Fruit fly (Drosophila melanogaster) whole organism, wandering third instar larva: ENCODE data around the gene CG9682.

ENCODE experiments used
- Abd-B ChIP-seq: fragments of >200 bp; optimal IDR thresholded peaks from 2 replicates; lab custom pipeline; 2017; ENCODE audit warnings: missing biosample characterization, missing genetic modification characterization
- CG32264 ChIP-seq: fragments of 200-800 bp; sonication (Bioruptor generic); optimal IDR thresholded peaks from 2 replicates; lab custom pipeline; 2016; ENCODE audit warnings: missing biosample characterization, missing genetic modification characterization
- CG9705 ChIP-seq: fragments of 200-800 bp; sonication (Bioruptor generic); optimal IDR thresholded peaks from 2 replicates; lab custom pipeline; 2018; ENCODE audit warnings: missing biosample characterization, mild to moderate bottlenecking, missing genetic modification characterization
- CrebA ChIP-seq: fragments of 200-800 bp; sonication (Bioruptor generic); optimal IDR thresholded peaks from 2 replicates; lab custom pipeline; 2016; ENCODE audit warnings: missing biosample characterization, mild to moderate bottlenecking, missing genetic modification characterization, borderline replicate concordance
- Dfd ChIP-seq: fragments of >200 bp; optimal IDR thresholded peaks from 2 replicates; lab custom pipeline; 2017; ENCODE audit warnings: missing biosample characterization, missing genetic modification characterization
- Dif ChIP-seq: fragments of 200-275, 200-300 bp; sonication (Bioruptor generic); optimal IDR thresholded peaks from 2 replicates; lab custom pipeline; 2018; ENCODE audit warnings: missing biosample characterization, missing genetic modification characterization; ENCODE audit not compliant: partially characterized antibody
- GATAd ChIP-seq: sonication (Bioruptor generic); optimal IDR thresholded peaks from 2 replicates; lab custom pipeline; 2016; ENCODE audit warnings: missing biosample characterization, missing genetic modification characterization
- HLH106 ChIP-seq: fragments of 200-800 bp; optimal IDR thresholded peaks from 3 replicates; lab custom pipeline; 2019; ENCODE audit warnings: missing biosample characterization, mild to moderate bottlenecking, missing genetic modification characterization, moderate library complexity
- Hnf4 ChIP-seq: fragments of 200-800 bp; sonication (Bioruptor generic); optimal IDR thresholded peaks from 2 replicates; lab custom pipeline; 2016; ENCODE audit warnings: missing biosample characterization, mild to moderate bottlenecking, missing genetic modification characterization
- Hr78 ChIP-seq: fragments of >200 bp; optimal IDR thresholded peaks from 2 replicates; lab custom pipeline; 2017; ENCODE audit warnings: missing biosample characterization, missing genetic modification characterization
- Hr83 ChIP-seq: fragments of 200-300 bp; sonication (Bioruptor generic); optimal IDR thresholded peaks from 2 replicates; lab custom pipeline; 2016; ENCODE audit warnings: missing biosample characterization, mild to moderate bottlenecking, missing genetic modification characterization, moderate library complexity; ENCODE audit not compliant: poor library complexity, severe bottlenecking
- Jra ChIP-seq: sonication (Bioruptor generic); optimal IDR thresholded peaks from 2 replicates; lab custom pipeline; 2016; ENCODE audit warnings: missing biosample characterization, missing genetic modification characterization
- Mio ChIP-seq: sonication (Bioruptor generic); optimal IDR thresholded peaks from 2 replicates; lab custom pipeline; 2016; ENCODE audit warnings: missing biosample characterization, missing genetic modification characterization
- Myc ChIP-seq: fragments of >200 bp; optimal IDR thresholded peaks from 2 replicates; lab custom pipeline; 2017
- N ChIP-seq: fragments of >200 bp; optimal IDR thresholded peaks from 2 replicates; lab custom pipeline; 2018; ENCODE audit warnings: missing biosample characterization, missing external identifiers, missing genetic modification characterization
- OdsH ChIP-seq: fragments of 200-800 bp; sonication (Bioruptor generic); optimal IDR thresholded peaks from 2 replicates; lab custom pipeline; 2016; ENCODE audit warnings: missing biosample characterization, mild to moderate bottlenecking, missing genetic modification characterization
- Rel ChIP-seq, 2 experiments: fragments of 200-800 bp; sonication (Bioruptor generic) in 1 of 2; optimal IDR thresholded peaks; 2 replicates in 1 of 2; 3 replicates in 1 of 2; lab custom pipeline; 2016 to 2019; ENCODE audit warnings: mild to moderate bottlenecking in 2 of 2, missing biosample characterization in 2 of 2, missing genetic modification characterization in 2 of 2, moderate library complexity in 1 of 2
- Sp1 ChIP-seq: fragments of 200-800 bp; sonication (Bioruptor generic); optimal IDR thresholded peaks from 3 replicates; lab custom pipeline; 2019; ENCODE audit warnings: missing biosample characterization, mild to moderate bottlenecking, missing genetic modification characterization, moderate library complexity
- Vsx2 ChIP-seq: fragments of 200-300, 225-300 bp; sonication (Bioruptor generic); optimal IDR thresholded peaks from 2 replicates; lab custom pipeline; 2018; ENCODE audit warnings: missing biosample characterization, missing genetic modification characterization; ENCODE audit not compliant: partially characterized antibody
- br ChIP-seq: fragments of 200-800 bp; sonication (Bioruptor generic); optimal IDR thresholded peaks from 2 replicates; lab custom pipeline; 2016; ENCODE audit warnings: missing biosample characterization, missing genetic modification characterization
- brk ChIP-seq: fragments of 200-800 bp; sonication (Bioruptor generic); optimal IDR thresholded peaks from 2 replicates; lab custom pipeline; 2016; ENCODE audit warnings: missing biosample characterization, mild to moderate bottlenecking, missing genetic modification characterization
- dl ChIP-seq, 2 experiments: fragments of 175-275, 200-275 bp in 1 of 2; fragments of 200-275 bp in 1 of 2; sonication (Bioruptor generic); optimal IDR thresholded peaks; lab custom pipeline; 2018; ENCODE audit warnings: mild to moderate bottlenecking in 2 of 2, missing biosample characterization in 2 of 2, missing genetic modification characterization in 2 of 2, moderate library complexity in 2 of 2; ENCODE audit not compliant: partially characterized antibody in 2 of 2, insufficient read depth in 1 of 2
- dmrt93B ChIP-seq: fragments of 200-800 bp; sonication (Bioruptor generic); optimal IDR thresholded peaks from 2 replicates; lab custom pipeline; 2018; ENCODE audit warnings: missing biosample characterization, mild to moderate bottlenecking, missing genetic modification characterization
- dsf ChIP-seq: sonication (Bioruptor generic); optimal IDR thresholded peaks from 2 replicates; lab custom pipeline; 2016; ENCODE audit warnings: missing biosample characterization, missing genetic modification characterization, borderline replicate concordance
- ey ChIP-seq: fragments of 200-800 bp; sonication (Bioruptor generic); optimal IDR thresholded peaks from 2 replicates; lab custom pipeline; 2016; ENCODE audit warnings: missing biosample characterization, missing genetic modification characterization
- foxo ChIP-seq, 2 experiments: fragments of 200-800 bp; sonication (Bioruptor generic); optimal IDR thresholded peaks; 2 replicates in 1 of 2; 3 replicates in 1 of 2; lab custom pipeline; 2016 to 2017; ENCODE audit warnings: missing biosample characterization in 2 of 2, missing genetic modification characterization in 2 of 2
- fru ChIP-seq: fragments of 200-800 bp; sonication (Bioruptor generic); optimal IDR thresholded peaks from 3 replicates; lab custom pipeline; 2016; ENCODE audit warnings: missing biosample characterization, mild to moderate bottlenecking, missing genetic modification characterization
- h ChIP-seq: fragments of 200-800 bp; sonication (Bioruptor generic); optimal IDR thresholded peaks from 3 replicates; lab custom pipeline; 2016; ENCODE audit warnings: missing biosample characterization, mild to moderate bottlenecking, missing genetic modification characterization
- jim ChIP-seq: fragments of 175-275, 200-325 bp; sonication (Bioruptor generic); optimal IDR thresholded peaks from 2 replicates; lab custom pipeline; 2016; ENCODE audit warnings: missing biosample characterization, mild to moderate bottlenecking, missing genetic modification characterization
- lola ChIP-seq: fragments of >200 bp; optimal IDR thresholded peaks from 2 replicates; lab custom pipeline; 2017; ENCODE audit warnings: missing biosample characterization, missing genetic modification characterization
- pan ChIP-seq: fragments of >200 bp; optimal IDR thresholded peaks from 2 replicates; lab custom pipeline; 2017
- psq ChIP-seq: fragments of 200-800 bp; sonication (Bioruptor generic); optimal IDR thresholded peaks from 3 replicates; lab custom pipeline; 2017; ENCODE audit warnings: missing biosample characterization, mild to moderate bottlenecking, missing genetic modification characterization, moderate library complexity
- rgr ChIP-seq: fragments of 200-800 bp; sonication (Bioruptor generic); optimal IDR thresholded peaks from 3 replicates; lab custom pipeline; 2016; ENCODE audit warnings: missing biosample characterization, mild to moderate bottlenecking, missing genetic modification characterization
- sage ChIP-seq: fragments of 200-800 bp; sonication (Bioruptor generic); optimal IDR thresholded peaks from 2 replicates; lab custom pipeline; 2016; ENCODE audit warnings: missing biosample characterization, mild to moderate bottlenecking, missing genetic modification characterization
- sv ChIP-seq: fragments of 200-800 bp; sonication (Bioruptor generic); optimal IDR thresholded peaks from 3 replicates; lab custom pipeline; 2016; ENCODE audit warnings: missing biosample characterization, missing genetic modification characterization
- tai ChIP-seq: sonication (Bioruptor generic); optimal IDR thresholded peaks from 2 replicates; lab custom pipeline; 2016; ENCODE audit warnings: missing biosample characterization, missing genetic modification characterization
- usp ChIP-seq: fragments of >200 bp; optimal IDR thresholded peaks from 2 replicates; lab custom pipeline; 2017; ENCODE audit warnings: missing biosample characterization, missing genetic modification characterization
- woc ChIP-seq: sonication (Bioruptor generic); optimal IDR thresholded peaks from 2 replicates; lab custom pipeline; 2016; ENCODE audit warnings: missing biosample characterization, mild to moderate bottlenecking, missing genetic modification characterization

The CG9682 gene

DNA sequence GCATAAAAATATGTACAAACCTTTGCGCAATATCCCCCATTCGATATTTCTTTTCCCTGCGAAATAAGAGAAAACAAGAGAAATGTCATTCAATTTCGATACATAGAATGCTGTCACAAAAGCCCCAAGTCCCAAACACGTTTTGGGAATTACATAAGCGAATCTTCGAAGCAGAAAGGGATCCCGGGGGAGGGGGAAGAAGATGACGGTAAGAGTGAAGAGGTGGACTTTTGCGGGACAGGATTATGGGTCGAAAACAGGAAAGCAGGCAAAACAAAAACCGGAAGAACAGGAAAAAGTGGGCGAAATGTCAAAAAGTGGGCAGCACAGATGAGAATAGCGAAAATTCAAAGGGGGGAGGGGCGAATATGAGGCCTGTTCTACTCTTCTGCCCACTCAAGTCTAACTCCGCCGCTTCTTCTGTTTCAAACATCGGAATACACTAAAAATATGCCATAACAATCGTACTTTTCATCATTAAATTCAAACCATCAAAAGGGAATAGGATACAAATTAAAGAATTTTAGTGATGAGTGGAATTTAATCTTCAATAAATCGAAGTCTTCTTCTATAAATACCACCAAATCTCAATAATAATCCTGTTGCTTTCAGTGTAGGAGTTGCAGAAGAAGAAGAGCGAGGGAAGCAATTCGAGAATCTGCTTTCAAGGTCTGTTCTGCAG, 21.6 kb downstream of the CG9682 start (continued):
- TF ChIP-seq CrebA (peak; percentile 42), Hr78 (GFP tag; lab: Kevin White, UChicago) (no peak), Hr83 (GFP tag; lab: Kevin White, UChicago) (peak; percentile 75), br (GFP tag; lab: Kevin White, UChicago) (peak; percentile 95), dmrt93B (GFP tag; lab: Kevin White, UChicago) (peak; percentile 92), lola (GFP tag; lab: Kevin White, UChicago) (no peak), Dif (GFP tag; lab: Kevin White, UChicago) (peak; percentile 9), Sp1 (peak; percentile 97), dsf (GFP tag; lab: Kevin White, UChicago) (peak; percentile 82)

DNA sequence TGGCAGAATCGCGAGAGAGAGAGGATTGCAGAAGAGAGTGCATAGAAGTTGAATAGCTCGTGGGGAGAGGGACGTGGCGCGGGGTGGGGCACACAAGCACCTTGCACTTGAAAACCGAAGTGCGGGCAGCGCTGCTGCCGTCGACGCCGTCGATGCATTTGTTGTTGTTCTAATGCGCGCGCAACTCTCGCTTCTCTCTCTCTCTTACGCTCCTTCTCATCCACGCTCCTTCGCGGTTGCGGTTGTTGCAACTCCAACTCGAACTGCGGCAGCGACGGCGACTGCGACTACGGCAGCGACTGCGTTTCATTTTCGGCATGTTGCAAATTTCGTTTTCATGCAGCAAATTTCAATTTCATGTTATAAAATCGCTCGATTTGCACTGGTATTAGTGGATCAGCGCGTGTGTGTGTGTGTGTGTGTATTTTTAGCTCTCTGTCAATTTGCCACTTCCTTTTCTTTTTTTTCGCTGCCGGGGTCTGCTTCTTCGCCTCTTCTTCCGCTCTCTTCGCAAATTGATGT, 22.2 kb downstream of the CG9682 start:
- TF ChIP-seq sv (no peak), CG9705 (GFP tag; lab: Kevin White, UChicago) (no peak), pan (lab: Kevin White, UChicago) (no peak), dl (GFP tag; optimal IDR thresholded peaks at IDR 0.05; lab: Kevin White, UChicago; ENCODE audit: insufficient read depth in 1 of 2, partially characterized antibody in 2 of 2) (peak; percentile 46 to 64), h (GFP tag; lab: Kevin White, UChicago) (no peak), CG32264 (no peak), foxo (GFP tag; optimal IDR thresholded peaks at IDR 0.05; lab: Kevin White, UChicago) (no peak), Mio (GFP tag; lab: Kevin White, UChicago) (no peak), psq (GFP tag; lab: Kevin White, UChicago) (peak; percentile 76), Hnf4 (no peak), Rel (GFP tag; optimal IDR thresholded peaks at IDR 0.05; lab: Kevin White, UChicago) (no peak), Rel (tag; optimal IDR thresholded peaks at IDR 0.05; lab: Kevin White, UChicago) (no peak), sage (no peak), jim (GFP tag; lab: Kevin White, UChicago) (peak; percentile 64), ey (GFP tag; lab: Kevin White, UChicago) (no peak), Hr83 (GFP tag; lab: Kevin White, UChicago) (no peak), HLH106 (tag; lab: Kevin White, UChicago) (no peak), woc (GFP tag; lab: Kevin White, UChicago) (no peak), Hr78 (GFP tag; lab: Kevin White, UChicago) (no peak), Vsx2 (GFP tag; lab: Kevin White, UChicago) (peak; percentile 27), Abd-B (GFP tag; lab: Kevin White, UChicago) (no peak), dsf (GFP tag; lab: Kevin White, UChicago) (no peak), Dif (GFP tag; lab: Kevin White, UChicago) (peak; percentile 65), br (GFP tag; lab: Kevin White, UChicago) (no peak), GATAd (GFP tag; lab: Kevin White, UChicago) (no peak), tai (GFP tag; lab: Kevin White, UChicago) (no peak), usp (GFP tag; lab: Kevin White, UChicago) (no peak), Jra (no peak), OdsH (GFP tag; lab: Kevin White, UChicago) (no peak), brk (GFP tag; lab: Kevin White, UChicago) (no peak), Dfd (peak; percentile 7), Myc (no peak), N (no peak), rgr (GFP tag; lab: Kevin White, UChicago) (no peak), CrebA (no peak), dmrt93B (GFP tag; lab: Kevin White, UChicago) (no peak), fru (GFP tag; lab: Kevin White, UChicago) (no peak), lola (GFP tag; lab: Kevin White, UChicago) (no peak), Sp1 (no peak)
